Worm (Caenorhabditis elegans) whole organism, dauer: ENCODE data around the gene D2021.4.

Experiments used
- unc-62 ChIP-seq: sonication (generic microtip); optimal IDR thresholded peaks from 2 replicates; lab custom pipeline; 2017; ENCODE audit warnings: missing biosample characterization, missing genetic modification reagents, missing genetic modification characterization

The D2021.4 gene

DNA sequence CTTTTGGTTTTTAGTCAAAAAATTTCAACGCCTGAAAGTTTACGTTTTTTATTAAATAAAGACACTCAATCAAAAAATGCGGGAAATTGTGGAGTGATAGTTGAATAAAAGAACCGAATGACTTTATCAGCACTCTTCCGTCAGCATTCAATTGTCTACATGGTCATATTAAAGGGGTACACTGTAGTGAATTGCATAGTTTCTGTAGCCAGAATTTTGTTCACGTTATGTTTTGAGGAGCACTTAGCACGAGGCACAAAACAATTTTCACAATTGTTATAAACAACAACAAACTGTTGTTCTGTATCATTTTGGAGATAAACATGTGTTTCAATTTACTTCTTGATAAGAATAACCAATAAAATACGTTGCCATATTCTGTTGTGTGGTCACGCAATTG, at the start of gene D2021.4:
Gene D2021.4, minus strand, starts transcription at position 48 of the 400 bp plus-strand sequence.
- TF ChIP-seq unc-62 (GFP tag; lab: Kevin White, UChicago) = no peak

DNA sequence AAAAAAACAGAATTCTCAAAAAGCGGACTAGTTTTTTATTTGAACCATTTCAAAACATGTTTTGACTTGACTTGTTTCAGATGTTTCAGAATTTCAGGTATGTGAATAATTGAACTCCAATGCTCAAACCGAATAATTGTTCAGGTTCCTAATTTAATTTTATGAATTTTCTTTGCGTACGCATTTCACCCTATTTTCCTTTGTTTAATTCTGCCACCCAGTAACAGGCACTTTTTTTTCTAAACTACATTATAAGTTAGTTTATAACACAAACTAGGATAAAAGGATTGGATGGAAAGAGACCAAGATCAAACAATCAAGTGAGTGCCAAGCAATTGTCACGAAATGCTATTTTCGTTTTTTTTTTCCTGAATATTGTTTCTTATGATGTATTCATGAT, 49.6 kb upstream of the D2021.4 start:
- TF ChIP-seq unc-62 (GFP tag; lab: Kevin White, UChicago) = no peak

DNA sequence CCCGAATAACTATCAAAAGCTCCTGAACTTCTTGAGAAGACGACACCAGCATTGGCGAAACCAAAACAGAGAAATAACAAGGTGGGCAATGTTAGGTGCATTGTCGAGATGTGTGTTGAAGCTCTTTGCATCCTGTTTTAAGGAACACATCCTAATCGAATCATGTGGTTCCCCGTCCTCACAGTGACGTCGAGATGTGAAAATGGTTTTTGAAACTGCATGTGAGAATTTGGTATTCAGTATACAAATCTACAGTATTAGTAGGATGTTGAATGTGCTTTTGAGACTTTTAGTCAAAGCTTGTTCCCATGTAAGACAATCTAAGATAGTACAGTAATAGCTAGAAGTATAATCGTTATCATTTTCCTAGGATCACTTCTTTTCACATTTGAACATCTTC, 48.8 kb upstream of the D2021.4 start, which contains the start of gene F18E9.7:
Gene F18E9.7, minus strand, starts transcription at position 101 of the 400 bp plus-strand sequence.
- no peak for TF ChIP-seq unc-62 (GFP tag; lab: Kevin White, UChicago)

DNA sequence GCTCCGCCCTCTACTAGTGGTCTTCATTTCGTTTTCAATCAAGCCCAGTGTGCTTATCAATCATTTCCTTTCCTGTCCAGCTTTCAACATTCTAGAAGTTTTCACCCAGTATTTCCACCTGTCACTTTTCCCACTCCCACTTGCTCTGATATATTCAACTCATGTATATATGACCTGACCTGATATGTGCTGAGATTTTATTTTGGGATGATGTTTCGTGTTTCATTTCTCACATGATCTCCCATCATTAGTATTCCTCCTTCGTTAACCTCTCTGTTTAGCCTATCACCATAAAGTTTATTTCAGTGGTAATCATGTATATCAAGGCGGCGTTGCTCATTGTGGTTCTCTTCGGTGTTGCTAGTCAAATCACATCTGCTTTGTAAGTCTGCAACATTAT, 44.0 kb upstream of the D2021.4 start, which contains the start of gene nlp-7:
Gene nlp-7, plus strand, starts transcription at position 301 of the 400 bp plus-strand sequence.
- no peak for TF ChIP-seq unc-62 (GFP tag; lab: Kevin White, UChicago)

DNA sequence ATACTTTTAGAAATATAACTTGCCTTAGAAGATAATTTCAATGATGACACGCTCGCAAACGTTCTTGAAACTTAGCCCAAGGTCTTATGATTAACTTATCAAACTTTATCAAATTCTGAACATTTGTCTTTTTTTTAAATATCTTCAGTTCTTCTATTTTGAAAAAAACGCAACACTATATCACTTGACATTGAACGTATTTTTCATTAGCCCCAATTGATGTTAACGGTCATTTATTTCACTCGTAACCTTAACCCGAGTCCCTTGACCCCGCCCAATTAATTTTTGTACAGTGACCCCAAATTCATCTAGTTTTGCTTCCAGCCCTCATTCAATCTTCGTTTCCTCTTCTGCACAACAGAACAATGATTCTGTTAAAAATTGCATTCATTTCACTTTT, 37.0 kb upstream of the D2021.4 start, which contains the start of gene F18E9.3:
Gene F18E9.3, plus strand, starts transcription at position 311 of the 400 bp plus-strand sequence.
- no peak for TF ChIP-seq unc-62 (GFP tag; lab: Kevin White, UChicago)

DNA sequence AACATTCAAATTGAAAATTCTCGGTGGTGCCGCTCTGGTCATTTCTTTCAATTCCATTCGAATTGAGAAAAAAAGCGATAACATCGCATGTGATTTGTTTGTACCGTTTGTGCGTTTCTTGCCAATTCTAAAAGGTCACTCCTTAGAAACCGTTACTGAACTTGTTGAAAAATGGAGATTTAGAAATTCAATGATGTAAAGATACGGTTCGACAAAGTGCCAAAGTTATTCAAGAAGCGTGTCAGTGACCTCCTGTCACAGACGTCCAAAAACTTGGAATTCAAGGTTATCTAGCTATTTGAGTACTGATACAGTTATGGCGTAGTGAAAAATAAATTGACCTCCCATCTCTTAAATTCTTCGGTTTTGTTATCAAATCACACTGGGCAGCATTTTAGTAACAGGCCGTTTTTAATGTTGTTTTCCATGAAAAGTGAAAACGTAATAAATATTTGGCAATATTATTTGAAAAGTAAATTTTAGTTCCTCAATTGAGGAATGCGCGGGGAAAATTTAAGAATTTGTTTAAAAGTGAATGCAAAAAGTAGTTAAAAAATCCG, 36.0 kb upstream of the D2021.4 start:
- no peak for TF ChIP-seq unc-62 (GFP tag; lab: Kevin White, UChicago)

DNA sequence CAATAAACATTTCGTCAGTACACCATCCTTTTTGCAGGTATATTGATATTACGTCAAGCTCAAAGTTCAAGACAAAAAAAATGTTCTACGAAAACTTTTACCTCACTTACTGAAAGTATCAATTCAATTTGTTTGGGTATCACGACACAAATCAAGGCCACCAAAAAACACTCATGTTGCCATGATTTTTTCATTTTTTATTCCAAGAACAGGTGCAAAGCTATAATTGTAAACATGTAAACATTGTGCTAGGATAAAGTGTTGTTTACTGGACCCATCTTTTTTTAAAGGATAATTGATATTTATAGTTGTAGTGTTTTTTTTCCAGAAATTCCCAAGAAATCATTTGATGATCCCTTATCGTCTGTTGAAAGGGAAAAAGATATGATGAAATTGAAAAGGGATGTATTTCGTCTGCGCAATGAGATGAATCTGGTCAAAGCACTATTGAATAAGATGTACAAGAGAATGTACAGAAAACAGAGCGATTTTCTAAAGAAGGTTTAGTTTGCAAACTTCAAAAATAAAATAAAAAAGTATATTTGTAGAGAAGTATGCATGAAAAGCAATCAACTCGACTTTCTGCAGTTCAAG, 34.0 kb upstream of the D2021.4 start:
- TF ChIP-seq unc-62 (GFP tag; lab: Kevin White, UChicago) = no peak

DNA sequence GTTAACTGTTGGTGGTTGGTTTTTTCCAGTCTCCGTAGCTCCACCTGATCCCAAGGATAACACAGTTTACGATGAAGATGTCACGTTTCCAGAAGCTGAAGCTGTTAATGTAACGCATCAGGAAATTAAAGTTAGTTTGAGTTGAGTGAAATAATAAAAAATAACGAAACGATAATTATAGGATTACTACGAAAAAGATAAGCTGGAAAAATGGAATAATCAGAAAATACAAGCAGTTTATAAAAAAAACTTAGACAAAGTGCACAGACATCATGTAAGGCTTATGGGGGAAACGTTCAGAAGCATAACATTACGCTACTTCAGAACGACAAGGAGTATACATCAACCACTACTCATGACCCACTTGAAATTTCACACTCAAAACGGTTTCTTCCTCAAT, 32.6 kb upstream of the D2021.4 start, which contains the start of gene F18E9.8:
Gene F18E9.8, minus strand, starts transcription at position 101 of the 400 bp plus-strand sequence.
- no peak for TF ChIP-seq unc-62 (GFP tag; lab: Kevin White, UChicago)

DNA sequence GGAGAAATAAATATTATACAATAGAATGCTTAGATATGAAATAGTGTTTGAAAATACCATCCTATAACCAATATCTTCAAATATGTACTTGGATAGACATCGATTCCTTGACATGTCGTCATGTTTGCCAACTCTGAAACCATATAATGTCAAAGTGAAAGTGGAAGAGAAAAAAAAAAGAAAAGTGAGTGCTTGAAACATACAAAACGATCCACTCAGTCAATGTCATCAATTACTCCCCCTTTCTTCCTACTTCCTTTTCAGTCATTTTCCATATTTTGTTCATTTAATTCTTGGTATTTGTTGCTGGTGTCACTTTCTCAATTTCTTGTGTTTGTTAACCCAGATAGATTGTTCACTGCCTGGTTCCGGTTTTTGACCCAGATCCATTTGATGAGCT, 31.3 kb upstream of the D2021.4 start, which contains the start of gene F18E9.4:
Gene F18E9.4, plus strand, starts transcription at position 301 of the 400 bp plus-strand sequence.
- TF ChIP-seq unc-62 (GFP tag; lab: Kevin White, UChicago) = no peak

DNA sequence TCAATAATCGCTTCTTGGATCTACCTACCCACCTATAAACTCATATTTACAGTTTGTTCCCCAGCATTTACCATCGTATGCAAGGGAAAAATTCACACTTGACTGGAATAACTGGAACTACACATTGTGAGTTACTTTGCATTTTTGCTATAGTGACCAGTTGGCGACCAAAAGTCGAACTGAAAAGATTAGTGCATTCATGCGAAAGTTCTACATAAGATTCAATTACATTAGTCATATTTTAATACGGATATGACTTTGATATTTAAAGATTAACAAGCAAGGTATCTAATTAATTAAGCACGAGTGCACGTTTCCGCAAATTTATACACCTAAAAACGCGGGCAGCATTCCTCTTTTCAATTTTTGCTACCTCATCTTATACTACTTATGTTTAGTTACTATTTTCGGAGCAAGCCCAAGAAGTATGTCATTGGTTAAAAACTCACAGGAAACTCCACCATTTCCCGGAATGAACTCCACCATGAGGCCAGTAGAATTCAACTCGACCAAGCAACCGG, 22.2 kb upstream of the D2021.4 start, which contains the start of gene jmjd-3.1:
Gene jmjd-3.1, plus strand, starts transcription at position 51 of the 521 bp plus-strand sequence.
- TF ChIP-seq unc-62 (GFP tag; lab: Kevin White, UChicago) = no peak

DNA sequence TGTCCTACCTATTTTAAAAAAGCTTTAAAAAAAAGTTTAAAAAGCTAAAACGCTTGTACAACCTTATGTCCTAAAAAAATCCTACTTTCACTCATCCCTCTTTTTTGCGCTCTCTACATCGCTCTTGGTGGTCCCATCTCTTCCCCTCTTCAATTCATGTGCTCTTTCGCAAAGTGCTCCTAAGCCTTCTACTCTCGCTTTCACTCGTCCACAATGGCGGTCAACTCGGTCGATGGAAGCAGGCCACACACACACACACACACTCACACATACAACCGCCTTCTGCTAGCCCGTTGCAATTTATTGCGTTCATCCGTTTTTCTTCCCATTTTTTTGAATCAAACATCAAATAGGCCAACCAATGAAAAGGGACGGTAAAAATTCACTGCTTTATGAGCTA, 20.3 kb upstream of the D2021.4 start:
- no peak for TF ChIP-seq unc-62 (GFP tag; lab: Kevin White, UChicago)

DNA sequence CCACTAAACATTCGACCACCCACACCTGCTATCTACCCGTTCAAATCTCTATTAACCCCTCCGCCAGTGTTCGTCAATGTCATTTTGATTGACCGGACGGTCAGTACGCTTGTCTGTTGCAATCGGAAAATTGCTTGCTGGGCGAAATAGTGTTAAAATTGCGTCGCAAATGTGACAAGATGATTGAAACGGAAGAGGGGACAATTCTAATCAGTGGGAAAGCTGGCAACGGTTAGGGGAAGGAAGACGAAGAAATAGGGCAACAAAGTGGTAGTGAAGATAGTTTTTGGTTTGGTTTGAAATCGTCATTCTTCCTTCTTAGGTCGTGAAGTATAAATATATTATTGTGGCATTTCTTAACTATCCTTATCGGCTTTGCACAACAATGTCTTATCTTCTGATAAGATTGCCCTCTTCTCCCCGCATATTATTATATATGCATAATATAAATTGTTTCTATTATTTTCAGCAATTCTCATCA, 19.6 kb upstream of the D2021.4 start:
- no peak for TF ChIP-seq unc-62 (GFP tag; lab: Kevin White, UChicago)

DNA sequence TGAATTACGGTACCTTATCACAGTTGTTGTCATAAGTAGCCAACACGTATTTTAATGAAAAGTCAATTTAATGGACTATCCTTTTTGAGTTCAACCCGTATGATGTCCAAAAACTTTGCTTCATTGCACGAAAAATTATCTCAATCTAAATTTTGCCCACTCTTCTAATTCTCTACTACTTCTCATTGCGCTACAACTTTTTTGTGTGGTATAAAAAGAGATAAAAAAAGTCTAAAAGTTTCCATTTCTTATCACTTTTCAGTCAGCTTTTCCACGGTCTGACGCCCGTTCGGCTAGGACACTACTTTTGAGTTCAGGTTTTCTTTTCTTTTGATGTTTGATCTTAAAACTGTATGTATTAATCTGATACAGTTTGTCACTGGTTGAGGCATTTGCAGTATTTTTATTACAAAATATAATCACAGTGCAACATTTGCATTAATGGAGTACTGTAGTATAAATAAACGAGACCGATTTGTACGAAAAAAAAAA, 19.0 kb upstream of the D2021.4 start:
- no peak for TF ChIP-seq unc-62 (GFP tag; lab: Kevin White, UChicago)

DNA sequence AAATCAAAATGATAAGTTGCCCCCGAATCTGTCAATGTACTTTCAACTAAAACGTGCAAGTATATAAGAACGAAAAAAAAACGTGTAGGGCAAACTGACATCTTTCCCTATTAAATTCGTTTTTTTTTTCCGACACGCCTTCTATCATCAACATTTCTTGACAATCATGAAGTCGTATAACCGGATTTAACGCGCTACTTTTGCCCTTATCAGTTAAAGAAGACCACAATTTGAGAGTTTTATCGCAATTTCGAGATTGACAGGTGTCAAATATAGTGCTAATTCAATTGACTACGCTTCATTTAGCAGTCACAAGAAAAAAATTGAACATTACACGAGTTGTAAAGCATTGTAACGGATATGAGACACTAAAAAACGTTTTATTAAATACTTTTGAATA, 18.3 kb upstream of the D2021.4 start:
- no peak for TF ChIP-seq unc-62 (GFP tag; lab: Kevin White, UChicago)

DNA sequence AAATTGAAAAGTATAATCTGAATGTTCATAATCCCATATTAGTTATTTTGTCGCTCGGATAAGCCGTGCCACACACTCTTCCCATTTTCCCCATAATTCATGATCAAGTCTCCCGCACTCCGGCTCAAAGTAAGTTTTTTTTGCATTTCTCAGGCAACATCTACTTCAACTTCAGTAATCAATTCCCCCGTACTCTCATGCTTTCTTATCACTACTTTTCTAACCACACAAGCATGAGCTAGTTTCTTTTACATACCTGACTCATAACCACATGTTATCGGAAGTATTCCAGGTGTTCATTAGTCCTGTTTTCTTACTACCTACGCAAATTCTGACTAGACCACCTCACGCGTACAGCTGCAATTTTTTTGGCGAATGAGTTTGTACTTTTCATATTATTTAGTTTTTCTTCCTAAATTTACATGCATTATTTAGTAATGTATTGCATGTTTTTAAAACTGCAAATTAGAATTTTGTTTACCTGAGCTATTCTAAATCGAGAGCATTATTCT, 17.7 kb upstream of the D2021.4 start:
- no peak for TF ChIP-seq unc-62 (GFP tag; lab: Kevin White, UChicago)

DNA sequence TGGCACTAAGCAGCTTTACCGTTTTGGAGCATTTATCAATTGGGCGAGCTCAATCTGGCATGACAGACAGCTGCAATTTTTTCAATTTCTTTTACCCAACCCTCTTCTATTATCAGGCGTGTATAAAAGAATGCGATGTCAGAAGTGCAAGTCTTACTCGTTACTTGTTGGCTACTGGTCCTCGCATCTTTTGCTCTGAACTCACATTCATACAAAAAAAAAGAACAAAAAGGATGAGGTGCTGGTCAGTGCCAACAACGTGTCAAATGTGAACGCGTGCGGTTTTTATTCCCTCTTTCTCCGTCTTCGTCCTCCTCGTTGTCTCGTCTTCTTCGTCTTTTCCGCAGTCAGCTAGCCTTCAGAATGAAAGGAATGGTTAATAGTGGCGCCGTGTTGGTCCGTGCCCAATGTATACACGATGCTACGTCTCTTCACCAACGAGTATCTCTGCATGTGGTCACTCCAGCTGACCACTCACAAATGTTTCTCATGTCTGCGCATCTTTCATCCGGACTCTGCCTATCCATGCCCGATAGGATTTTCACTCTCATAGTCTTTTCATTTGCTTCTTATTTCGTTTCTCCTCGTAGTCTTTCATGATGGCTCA, 17.0 kb upstream of the D2021.4 start:
- no peak for TF ChIP-seq unc-62 (GFP tag; lab: Kevin White, UChicago)
